Fruit fly (Drosophila melanogaster): ENCODE data around the gene CLIP-190.

Gene CLIP-190

dm6 chr2L:17384331-17385220 is at the start of gene CLIP-190 (continued):
- TF ChIP-seq CG6854 (GFP tag; optimal IDR thresholded peaks at IDR 0.05) (no peak), rib (GFP tag; IDR thresholded peaks at IDR 0.05) (0 out of 2 replicates have a peak, but pooled peaks have one; percentile 32), gsb-n (tag; optimal IDR thresholded peaks at IDR 0.05) (no peak), crol (GFP tag; IDR thresholded peaks at IDR 0.05) (peak; percentile 81), crp (GFP tag; optimal IDR thresholded peaks at IDR 0.05) (no peak), Adf1 (GFP tag; IDR thresholded peaks at IDR 0.05) (no peak), MTF-1 (GFP tag; optimal IDR thresholded peaks at IDR 0.05; ENCODE audit: borderline replicate concordance) (no peak), hkb (optimal IDR thresholded peaks at IDR 0.05) (no peak), hkb (GFP tag; IDR thresholded peaks at IDR 0.05) (no peak), wor (GFP tag; IDR thresholded peaks at IDR 0.05) (no peak), C15 (GFP tag; IDR thresholded peaks at IDR 0.05) (no peak), dmrt11E (tag; optimal IDR thresholded peaks at IDR 0.05) (no peak), lilli (GFP tag; optimal IDR thresholded peaks at IDR 0.05) (peak; percentile 35), MESR4 (GFP tag; optimal IDR thresholded peaks at IDR 0.05) (peak; percentile 38), CG31224 (GFP tag; IDR thresholded peaks at IDR 0.05) (no peak), CG8944 (GFP tag; optimal IDR thresholded peaks at IDR 0.05) (peak; percentile 25), pzg (GFP tag; optimal IDR thresholded peaks at IDR 0.05) (peak; percentile 68), sima (GFP tag; optimal IDR thresholded peaks at IDR 0.05) (no peak), Eip74EF (GFP tag; optimal IDR thresholded peaks at IDR 0.05) (peak in 1 of 2 experiments; percentile 63), Ravus (GFP tag; IDR thresholded peaks at IDR 0.05) (no peak), CG14860 (GFP tag; IDR thresholded peaks at IDR 0.05; ENCODE audit: partially characterized antibody) (peak; percentile 24; the same call in 2 of the 3 replicates), CG12391 (tag; optimal IDR thresholded peaks at IDR 0.05) (no peak), tgo (GFP tag; IDR thresholded peaks at IDR 0.05) (0 out of 3 replicates have a peak, but pooled peaks have one; percentile 20), run (tag; optimal IDR thresholded peaks at IDR 0.05) (no peak), D19A (tag; optimal IDR thresholded peaks at IDR 0.05) (no peak), onecut (GFP tag; IDR thresholded peaks at IDR 0.05) (no peak), CG16813 (GFP tag; IDR thresholded peaks at IDR 0.05; ENCODE audit: partially characterized antibody) (peak; percentile 65), ttk (GFP tag; IDR thresholded peaks at IDR 0.05) (no peak), row (GFP tag; IDR thresholded peaks at IDR 0.05) (peak; percentile 87), CG13296 (GFP tag; optimal IDR thresholded peaks at IDR 0.05) (no peak), CG3838 (GFP tag; optimal IDR thresholded peaks at IDR 0.05) (peak; percentile 9), esg (GFP tag; conservative IDR thresholded peaks at IDR 0.05) (no peak), Neu2 (GFP tag; optimal IDR thresholded peaks at IDR 0.05; ENCODE audit: borderline replicate concordance) (no peak), CG2678 (tag; optimal IDR thresholded peaks at IDR 0.05) (no peak), H2.0 (GFP tag; IDR thresholded peaks at IDR 0.05) (no peak), CG17568 (GFP tag; optimal IDR thresholded peaks at IDR 0.05) (no peak), kah (GFP tag; optimal IDR thresholded peaks at IDR 0.05) (no peak), gsb (GFP tag; IDR thresholded peaks at IDR 0.05) (no peak), pan (optimal IDR thresholded peaks at IDR 0.05) (no peak), pan (GFP tag; optimal IDR thresholded peaks at IDR 0.05 in 1 of 2, IDR thresholded peaks at IDR 0.05 in 1 of 2) (no peak), CG18764 (GFP tag; optimal IDR thresholded peaks at IDR 0.05) (no peak), CG31365 (tag; optimal IDR thresholded peaks at IDR 0.05) (no peak), CG17359 (tag; optimal IDR thresholded peaks at IDR 0.05) (no peak), CG7745 (tag; optimal IDR thresholded peaks at IDR 0.05) (no peak), HmgZ (tag; optimal IDR thresholded peaks at IDR 0.05) (peak; percentile 7), amos (GFP tag; IDR thresholded peaks at IDR 0.05; ENCODE audit: partially characterized antibody) (peak; percentile 82; the same call in 1 of the 2 replicates), CG2129 (GFP tag; IDR thresholded peaks at IDR 0.05; ENCODE audit: partially characterized antibody) (no peak), sd (tag; optimal IDR thresholded peaks at IDR 0.05) (peak; percentile 56)
